Fruit fly (Drosophila melanogaster) whole organism, prepupa: ENCODE results near the gene Cht7.

ENCODE experiments used
- Blimp-1 ChIP-seq: fragments of 200-800 bp; sonication (Bioruptor generic); optimal IDR thresholded peaks from 3 replicates; lab custom pipeline; 2017; ENCODE audit warnings: missing biosample characterization, missing genetic modification characterization, mild to moderate bottlenecking, moderate library complexity, missing genetic modification reagents
- CG10631 ChIP-seq: fragments of 200-800 bp; sonication (Bioruptor generic); optimal IDR thresholded peaks from 2 replicates; lab custom pipeline; 2016; ENCODE audit warnings: missing biosample characterization, missing genetic modification characterization
- CG11762 ChIP-seq: fragments of 200-800 bp; sonication (Bioruptor generic); optimal IDR thresholded peaks from 3 replicates; lab custom pipeline; 2016; ENCODE audit warnings: missing biosample characterization, missing genetic modification characterization; ENCODE audit not compliant: insufficient read depth
- CG15336 ChIP-seq: fragments of 200-800 bp; sonication (Bioruptor generic); IDR thresholded peaks from 2 replicates; pipeline ENCODE4 v1.3.6; 2022; ENCODE audit warnings: missing biosample characterization, missing genetic modification characterization
- CG1621 ChIP-seq: fragments of 200-800 bp; sonication (Bioruptor generic); optimal IDR thresholded peaks from 3 replicates; lab custom pipeline; 2018; ENCODE audit warnings: missing biosample characterization, mild to moderate bottlenecking, missing genetic modification characterization
- CG16779 ChIP-seq: fragments of 200-800 bp; sonication (Bioruptor generic); optimal IDR thresholded peaks from 3 replicates; lab custom pipeline; 2017; ENCODE audit warnings: missing biosample characterization, mild to moderate bottlenecking, missing genetic modification characterization
- CG3032 ChIP-seq: fragments of 200-800 bp; optimal IDR thresholded peaks from 2 replicates; lab custom pipeline; 2019; ENCODE audit warnings: missing biosample characterization, mild to moderate bottlenecking, missing genetic modification characterization, moderate library complexity
- CG31627 ChIP-seq: fragments of 200-800 bp; sonication (Bioruptor generic); optimal IDR thresholded peaks from 3 replicates; lab custom pipeline; 2016; ENCODE audit warnings: missing biosample characterization, missing genetic modification characterization
- CG34406 ChIP-seq: fragments of 200-800 bp; sonication (Bioruptor generic); optimal IDR thresholded peaks from 3 replicates; lab custom pipeline; 2016; ENCODE audit warnings: missing biosample characterization, missing genetic modification characterization
- CG3919 ChIP-seq: fragments of 200-800 bp; sonication (Bioruptor generic); optimal IDR thresholded peaks from 3 replicates; lab custom pipeline; 2016; ENCODE audit warnings: missing biosample characterization, missing genetic modification characterization
- CG4318 ChIP-seq: fragments of 200-800 bp; sonication (Bioruptor generic); optimal IDR thresholded peaks from 3 replicates; lab custom pipeline; 2017; ENCODE audit warnings: missing biosample characterization, mild to moderate bottlenecking, missing genetic modification characterization
- CG6276 ChIP-seq: fragments of 200-800 bp; sonication (Bioruptor generic); optimal IDR thresholded peaks from 2 replicates; lab custom pipeline; 2017; ENCODE audit warnings: missing biosample characterization, mild to moderate bottlenecking, missing genetic modification characterization
- CG6792 ChIP-seq: fragments of 200-800 bp; sonication (Bioruptor generic); optimal IDR thresholded peaks from 3 replicates; lab custom pipeline; 2016; ENCODE audit warnings: missing biosample characterization, missing genetic modification characterization
- CG7368 ChIP-seq: fragments of 200-800 bp; sonication (Bioruptor generic); optimal IDR thresholded peaks from 3 replicates; lab custom pipeline; 2016; ENCODE audit warnings: missing biosample characterization, missing genetic modification characterization
- CG8119 ChIP-seq: fragments of 200-800 bp; sonication (Bioruptor generic); IDR thresholded peaks from 3 replicates; pipeline ENCODE4 v1.3.6; 2022; ENCODE audit warnings: missing biosample characterization, missing genetic modification characterization
- CG8319 ChIP-seq: fragments of 200-800 bp; sonication (Bioruptor generic); optimal IDR thresholded peaks from 3 replicates; lab custom pipeline; 2016; ENCODE audit warnings: missing biosample characterization, missing genetic modification characterization
- Eip75B ChIP-seq: fragments of 200-800 bp; sonication (Bioruptor generic); optimal IDR thresholded peaks from 3 replicates; lab custom pipeline; 2016; ENCODE audit warnings: missing biosample characterization, missing genetic modification characterization
- Eip93F ChIP-seq: fragments of 200-800 bp; sonication (Bioruptor generic); optimal IDR thresholded peaks from 2 replicates; lab custom pipeline; 2016; ENCODE audit warnings: missing biosample characterization, mild to moderate bottlenecking, missing genetic modification characterization
- Ets21C ChIP-seq: fragments of 200-800 bp; sonication (Bioruptor generic); optimal IDR thresholded peaks from 3 replicates; lab custom pipeline; 2016; ENCODE audit warnings: missing biosample characterization, missing genetic modification characterization
- Ets96B ChIP-seq: fragments of 200-800 bp; optimal IDR thresholded peaks from 2 replicates; lab custom pipeline; 2019; ENCODE audit warnings: missing biosample characterization, mild to moderate bottlenecking, missing genetic modification characterization, moderate library complexity
- Gug ChIP-seq: fragments of 200-800 bp; sonication (Bioruptor generic); IDR thresholded peaks from 2 replicates; pipeline ENCODE4 v1.3.6; 2022; ENCODE audit warnings: missing biosample characterization, missing genetic modification characterization
- Hr38 ChIP-seq: sonication (Bioruptor generic); optimal IDR thresholded peaks from 2 replicates; lab custom pipeline; 2016; ENCODE audit warnings: missing biosample characterization, missing genetic modification characterization
- Hr39 ChIP-seq: fragments of 200-800 bp; sonication (Bioruptor generic); optimal IDR thresholded peaks from 2 replicates; lab custom pipeline; 2016; ENCODE audit warnings: missing biosample characterization, missing genetic modification characterization
- Hr4 ChIP-seq: fragments of 200-800 bp; sonication (Bioruptor generic); optimal IDR thresholded peaks from 3 replicates; lab custom pipeline; 2016; ENCODE audit warnings: missing biosample characterization, missing genetic modification characterization
- Lpt ChIP-seq: fragments of 200-800 bp; sonication (Bioruptor generic); optimal IDR thresholded peaks from 3 replicates; lab custom pipeline; 2016; ENCODE audit warnings: missing biosample characterization, missing genetic modification characterization
- Met ChIP-seq: fragments of 200-800 bp; sonication (Bioruptor generic); optimal IDR thresholded peaks from 3 replicates; lab custom pipeline; 2016; ENCODE audit warnings: missing biosample characterization, missing genetic modification characterization
- OdsH ChIP-seq: fragments of 200-800 bp; sonication (Bioruptor generic); optimal IDR thresholded peaks from 3 replicates; lab custom pipeline; 2016; ENCODE audit warnings: missing biosample characterization, missing genetic modification characterization
- Smox ChIP-seq: fragments of 200-800 bp; sonication (Bioruptor generic); optimal IDR thresholded peaks from 3 replicates; lab custom pipeline; 2016; ENCODE audit warnings: missing biosample characterization, missing genetic modification characterization
- Sox14 ChIP-seq: fragments of 200-800 bp; sonication (Bioruptor generic); optimal IDR thresholded peaks from 3 replicates; lab custom pipeline; 2016; ENCODE audit warnings: missing biosample characterization, missing genetic modification characterization
- achi ChIP-seq: fragments of 200-800 bp; sonication (Bioruptor generic); optimal IDR thresholded peaks from 3 replicates; lab custom pipeline; 2016; ENCODE audit warnings: missing biosample characterization, missing genetic modification characterization
- acj6 ChIP-seq: fragments of 200-800 bp; sonication (Bioruptor generic); optimal IDR thresholded peaks from 3 replicates; lab custom pipeline; 2016; ENCODE audit warnings: missing biosample characterization, missing genetic modification characterization
- cyc ChIP-seq: fragments of 200-800 bp; sonication (Bioruptor generic); optimal IDR thresholded peaks from 3 replicates; lab custom pipeline; 2016; ENCODE audit warnings: missing biosample characterization, missing genetic modification characterization
- dsx ChIP-seq: fragments of 200-800 bp; optimal IDR thresholded peaks from 3 replicates; lab custom pipeline; 2019; ENCODE audit warnings: missing biosample characterization, mild to moderate bottlenecking, missing genetic modification characterization, moderate library complexity; ENCODE audit not compliant: poor library complexity, severe bottlenecking
- esn ChIP-seq: fragments of 200-800 bp; sonication (Bioruptor generic); optimal IDR thresholded peaks from 2 replicates; lab custom pipeline; 2016; ENCODE audit warnings: missing biosample characterization, mild to moderate bottlenecking, missing genetic modification characterization, moderate library complexity
- fd85E ChIP-seq: fragments of 200-800 bp; sonication (Bioruptor generic); optimal IDR thresholded peaks from 3 replicates; lab custom pipeline; 2016; ENCODE audit warnings: missing biosample characterization, missing genetic modification characterization
- fkh ChIP-seq: fragments of 200-800 bp; sonication (Bioruptor generic); optimal IDR thresholded peaks from 3 replicates; lab custom pipeline; 2017; ENCODE audit warnings: missing biosample characterization, mild to moderate bottlenecking, missing genetic modification characterization, moderate library complexity
- lz ChIP-seq: fragments of 200-800 bp; sonication (Bioruptor generic); optimal IDR thresholded peaks from 3 replicates; lab custom pipeline; 2016; ENCODE audit warnings: missing biosample characterization, missing genetic modification characterization
- pdm3 ChIP-seq: fragments of 200-800 bp; sonication (Bioruptor generic); optimal IDR thresholded peaks from 3 replicates; lab custom pipeline; 2016; ENCODE audit warnings: missing biosample characterization, missing genetic modification characterization
- salr ChIP-seq, 2 experiments: fragments of 200-800 bp; sonication (Bioruptor generic); optimal IDR thresholded peaks; 3 replicates each; lab custom pipeline; 2016 to 2018; ENCODE audit warnings: missing biosample characterization in 2 of 2, missing genetic modification characterization in 2 of 2, mild to moderate bottlenecking in 1 of 2
- spab ChIP-seq: fragments of 200-800 bp; sonication (Bioruptor generic); optimal IDR thresholded peaks from 2 replicates; lab custom pipeline; 2017; ENCODE audit warnings: missing biosample characterization, mild to moderate bottlenecking, missing genetic modification characterization, missing genetic modification reagents
- ss ChIP-seq, 2 experiments: fragments of 200-800 bp; sonication (Bioruptor generic); optimal IDR thresholded peaks; 2 replicates in 1 of 2; 3 replicates in 1 of 2; lab custom pipeline; 2017 to 2018; ENCODE audit warnings: mild to moderate bottlenecking in 2 of 2, missing biosample characterization in 2 of 2, missing genetic modification characterization in 2 of 2, moderate library complexity in 1 of 2
- svp ChIP-seq: fragments of 200-800 bp; sonication (Bioruptor generic); peaks from one replicate; lab custom pipeline; 2016; ENCODE audit warnings: missing biosample characterization, missing genetic modification characterization
- topi ChIP-seq: fragments of 200-800 bp; sonication (Bioruptor generic); optimal IDR thresholded peaks from 3 replicates; lab custom pipeline; 2016; ENCODE audit warnings: missing biosample characterization, missing genetic modification characterization
- vri ChIP-seq: fragments of 200-800 bp; sonication (Bioruptor generic); optimal IDR thresholded peaks from 3 replicates; lab custom pipeline; 2016; ENCODE audit warnings: missing biosample characterization, mild to moderate bottlenecking, missing genetic modification characterization

Gene Cht7

dm6 chr3L:3148125-3149059 is 41.6 kb upstream of the Cht7 start, which contains the start of the genes Usp5 and BtbVII (continued):
- TF ChIP-seq Eip75B (GFP tag; lab: Kevin White, UChicago): peak; percentile 62
- peak; percentile 49 for TF ChIP-seq topi
- peak; percentile 53 for TF ChIP-seq Gug (GFP tag; lab: Robert Waterston, UW)

- TF ChIP-seq CG34406 (peak; percentile 10), fkh (GFP tag; lab: Kevin White, UChicago) (no peak), CG6276 (GFP tag; lab: Kevin White, UChicago) (no peak), CG6792 (GFP tag; lab: Kevin White, UChicago) (peak; percentile 11), vri (peak; percentile 16), CG11762 (GFP tag; lab: Kevin White, UChicago) (no peak), CG4318 (GFP tag; lab: Kevin White, UChicago) (no peak), CG8319 (GFP tag; lab: Kevin White, UChicago) (no peak), Ets21C (GFP tag; lab: Kevin White, UChicago) (no peak), CG31627 (GFP tag; lab: Kevin White, UChicago) (peak; percentile 15), Smox (GFP tag; lab: Kevin White, UChicago) (no peak), Met (GFP tag; lab: Kevin White, UChicago) (no peak), acj6 (no peak), fd85E (GFP tag; lab: Kevin White, UChicago) (no peak), Sox14 (GFP tag; lab: Kevin White, UChicago) (peak; percentile 40), Blimp-1 (no peak), Hr38 (GFP tag; lab: Kevin White, UChicago) (no peak), CG7368 (GFP tag; lab: Kevin White, UChicago) (no peak), Hr39 (no peak), ss (GFP tag; optimal IDR thresholded peaks at IDR 0.05; lab: Kevin White, UChicago) (peak in 1 of 2 experiments; percentile 12), svp (GFP tag; lab: Kevin White, UChicago) (peak; percentile 64), CG3032 (peak; percentile 36), spab (GFP tag; lab: Kevin White, UChicago) (no peak), Hr4 (GFP tag; lab: Kevin White, UChicago) (no peak), OdsH (GFP tag; lab: Kevin White, UChicago) (peak; percentile 34), Lpt (GFP tag; lab: Kevin White, UChicago) (no peak), CG8119 (GFP tag; lab: Robert Waterston, UW) (no peak), salr (GFP tag; optimal IDR thresholded peaks at IDR 0.05; lab: Kevin White, UChicago) (peak in 1 of 2 experiments; percentile 7), lz (no peak), achi (GFP tag; lab: Kevin White, UChicago) (peak; percentile 88), CG1621 (tag; lab: Kevin White, UChicago) (no peak), CG3919 (peak; percentile 31), Eip93F (no peak), pdm3 (GFP tag; lab: Kevin White, UChicago) (no peak), CG15336 (GFP tag; lab: Robert Waterston, UW) (no peak), Ets96B (tag; lab: Kevin White, UChicago) (peak; percentile 10), CG10631 (GFP tag; lab: Kevin White, UChicago) (no peak), CG16779 (tag; lab: Kevin White, UChicago) (no peak), dsx (GFP tag; lab: Kevin White, UChicago) (no peak), Gug (GFP tag; lab: Robert Waterston, UW) (no peak), cyc (GFP tag; lab: Kevin White, UChicago) (no peak), esn (GFP tag; lab: Kevin White, UChicago) (peak; percentile 24)
- TF ChIP-seq, all 60 proteins: peak for 14
Measured at dm6 chr3L:3143383-3143962, 36.7 kb upstream of the Cht7 start, which contains the start of the genes CG11537 and Alg2. CG11537 (minus strand) TSS chr3L:3143457. Alg2 (plus strand) TSS chr3L:3143808.
